Worm (Caenorhabditis elegans): ENCODE measurements around the gene K09C4.5.

- no peak for TF ChIP-seq hlh-17 (GFP tag; optimal IDR thresholded peaks at IDR 0.05; ENCODE audit: borderline replicate concordance)
- TF ChIP-seq pag-3 (tag; optimal IDR thresholded peaks at IDR 0.05; ENCODE audit: borderline replicate concordance, insufficient read depth) = no peak
- no peak for TF ChIP-seq lir-3 (tag; optimal IDR thresholded peaks at IDR 0.05; ENCODE audit: poor library complexity)
- no peak for TF ChIP-seq nhr-237 (tag; optimal IDR thresholded peaks at IDR 0.05)
- TF ChIP-seq lin-39 (tag; optimal IDR thresholded peaks at IDR 0.05) = no peak
- TF ChIP-seq nhr-84 (tag; optimal IDR thresholded peaks at IDR 0.05) = no peak
- no peak for TF ChIP-seq fkh-10 (GFP tag; optimal IDR thresholded peaks at IDR 0.05)
- TF ChIP-seq lin-15B (tag; optimal IDR thresholded peaks at IDR 0.05) = no peak
Observed at ce11 chrX:3334115-3334514, 51.7 kb downstream of the K09C4.5 start.

All from whole organism, L1 larva.